Fruit fly (Drosophila melanogaster) whole organism, prepupa: ENCODE data around the gene Socs36E.
A peak's percentile ranks its signal among the peaks of the same experiment; 100 is the strongest.

ENCODE experiments used
- CG10631 ChIP-seq: fragments of 200-800 bp; sonication (Bioruptor generic); optimal IDR thresholded peaks from 2 replicates; lab custom pipeline; 2016; ENCODE audit warnings: missing biosample characterization, missing genetic modification characterization
- CG10669 ChIP-seq: fragments of 200-800 bp; sonication (Bioruptor generic); optimal IDR thresholded peaks from 3 replicates; lab custom pipeline; 2018; ENCODE audit warnings: missing biosample characterization, mild to moderate bottlenecking, missing genetic modification characterization, moderate library complexity
- CG11294 ChIP-seq: fragments of 200-800 bp; sonication (Bioruptor generic); IDR thresholded peaks from 2 replicates; pipeline ENCODE4 v1.3.6; 2022; ENCODE audit warnings: missing biosample characterization, missing genetic modification characterization
- CG11902 ChIP-seq: fragments of 200-800 bp; sonication (Bioruptor generic); optimal IDR thresholded peaks from 3 replicates; lab custom pipeline; 2016; ENCODE audit warnings: missing biosample characterization, missing genetic modification characterization
- CG15336 ChIP-seq: fragments of 200-800 bp; sonication (Bioruptor generic); IDR thresholded peaks from 2 replicates; pipeline ENCODE4 v1.3.6; 2022; ENCODE audit warnings: missing biosample characterization, missing genetic modification characterization
- CG31627 ChIP-seq: fragments of 200-800 bp; sonication (Bioruptor generic); optimal IDR thresholded peaks from 3 replicates; lab custom pipeline; 2016; ENCODE audit warnings: missing biosample characterization, missing genetic modification characterization
- CG32006 ChIP-seq: fragments of 200-800 bp; sonication (Bioruptor generic); optimal IDR thresholded peaks from 3 replicates; lab custom pipeline; 2017; ENCODE audit warnings: missing biosample characterization, mild to moderate bottlenecking, missing genetic modification characterization
- CG3919 ChIP-seq: fragments of 200-800 bp; sonication (Bioruptor generic); optimal IDR thresholded peaks from 3 replicates; lab custom pipeline; 2016; ENCODE audit warnings: missing biosample characterization, missing genetic modification characterization
- CG4318 ChIP-seq: fragments of 200-800 bp; sonication (Bioruptor generic); optimal IDR thresholded peaks from 3 replicates; lab custom pipeline; 2017; ENCODE audit warnings: missing biosample characterization, mild to moderate bottlenecking, missing genetic modification characterization
- CG6163 ChIP-seq: fragments of 200-800 bp; sonication (Bioruptor generic); IDR thresholded peaks from 3 replicates; pipeline ENCODE4 v1.3.6; 2022; ENCODE audit warnings: missing biosample characterization, missing genetic modification characterization
- CG6276 ChIP-seq: fragments of 200-800 bp; sonication (Bioruptor generic); optimal IDR thresholded peaks from 2 replicates; lab custom pipeline; 2017; ENCODE audit warnings: missing biosample characterization, mild to moderate bottlenecking, missing genetic modification characterization
- CG6792 ChIP-seq: fragments of 200-800 bp; sonication (Bioruptor generic); optimal IDR thresholded peaks from 3 replicates; lab custom pipeline; 2016; ENCODE audit warnings: missing biosample characterization, missing genetic modification characterization
- CG6808 ChIP-seq: fragments of 200-800 bp; sonication (Bioruptor generic); optimal IDR thresholded peaks from 3 replicates; lab custom pipeline; 2017; ENCODE audit warnings: missing biosample characterization, missing genetic modification characterization, mild to moderate bottlenecking, moderate library complexity, missing genetic modification reagents
- CG7368 ChIP-seq: fragments of 200-800 bp; sonication (Bioruptor generic); optimal IDR thresholded peaks from 3 replicates; lab custom pipeline; 2016; ENCODE audit warnings: missing biosample characterization, missing genetic modification characterization
- CG8119 ChIP-seq: fragments of 200-800 bp; sonication (Bioruptor generic); IDR thresholded peaks from 3 replicates; pipeline ENCODE4 v1.3.6; 2022; ENCODE audit warnings: missing biosample characterization, missing genetic modification characterization
- CG8319 ChIP-seq: fragments of 200-800 bp; sonication (Bioruptor generic); optimal IDR thresholded peaks from 3 replicates; lab custom pipeline; 2016; ENCODE audit warnings: missing biosample characterization, missing genetic modification characterization
- CG8632 ChIP-seq: fragments of 200-800 bp; sonication (Bioruptor generic); optimal IDR thresholded peaks from 3 replicates; lab custom pipeline; 2016; ENCODE audit warnings: missing biosample characterization, missing genetic modification characterization
- CG9139 ChIP-seq: fragments of 200-800 bp; sonication (Bioruptor generic); optimal IDR thresholded peaks from 3 replicates; lab custom pipeline; 2017; ENCODE audit warnings: missing biosample characterization, mild to moderate bottlenecking, missing genetic modification characterization
- Eip75B ChIP-seq: fragments of 200-800 bp; sonication (Bioruptor generic); optimal IDR thresholded peaks from 3 replicates; lab custom pipeline; 2016; ENCODE audit warnings: missing biosample characterization, missing genetic modification characterization
- Eip78C ChIP-seq: fragments of 200-800 bp; sonication (Bioruptor generic); peaks from one replicate; lab custom pipeline; 2016; ENCODE audit warnings: missing biosample characterization, missing genetic modification characterization
- Ets21C ChIP-seq: fragments of 200-800 bp; sonication (Bioruptor generic); optimal IDR thresholded peaks from 3 replicates; lab custom pipeline; 2016; ENCODE audit warnings: missing biosample characterization, missing genetic modification characterization
- Ets96B ChIP-seq: fragments of 200-800 bp; optimal IDR thresholded peaks from 2 replicates; lab custom pipeline; 2019; ENCODE audit warnings: missing biosample characterization, mild to moderate bottlenecking, missing genetic modification characterization, moderate library complexity
- Gug ChIP-seq: fragments of 200-800 bp; sonication (Bioruptor generic); IDR thresholded peaks from 2 replicates; pipeline ENCODE4 v1.3.6; 2022; ENCODE audit warnings: missing biosample characterization, missing genetic modification characterization
- Hr39 ChIP-seq: fragments of 200-800 bp; sonication (Bioruptor generic); optimal IDR thresholded peaks from 2 replicates; lab custom pipeline; 2016; ENCODE audit warnings: missing biosample characterization, missing genetic modification characterization
- Hr4 ChIP-seq: fragments of 200-800 bp; sonication (Bioruptor generic); optimal IDR thresholded peaks from 3 replicates; lab custom pipeline; 2016; ENCODE audit warnings: missing biosample characterization, missing genetic modification characterization
- Met ChIP-seq: fragments of 200-800 bp; sonication (Bioruptor generic); optimal IDR thresholded peaks from 3 replicates; lab custom pipeline; 2016; ENCODE audit warnings: missing biosample characterization, missing genetic modification characterization
- OdsH ChIP-seq: fragments of 200-800 bp; sonication (Bioruptor generic); optimal IDR thresholded peaks from 3 replicates; lab custom pipeline; 2016; ENCODE audit warnings: missing biosample characterization, missing genetic modification characterization
- Smox ChIP-seq: fragments of 200-800 bp; sonication (Bioruptor generic); optimal IDR thresholded peaks from 3 replicates; lab custom pipeline; 2016; ENCODE audit warnings: missing biosample characterization, missing genetic modification characterization
- Sox102F ChIP-seq: fragments of 200-800 bp; sonication (Bioruptor generic); optimal IDR thresholded peaks from 2 replicates; lab custom pipeline; 2016; ENCODE audit warnings: missing biosample characterization, mild to moderate bottlenecking, missing genetic modification characterization
- Sox14 ChIP-seq: fragments of 200-800 bp; sonication (Bioruptor generic); optimal IDR thresholded peaks from 3 replicates; lab custom pipeline; 2016; ENCODE audit warnings: missing biosample characterization, missing genetic modification characterization
- Sox15 ChIP-seq: fragments of 200-800 bp; sonication (Bioruptor generic); optimal IDR thresholded peaks from 3 replicates; lab custom pipeline; 2016; ENCODE audit warnings: missing biosample characterization, missing genetic modification characterization
- achi ChIP-seq: fragments of 200-800 bp; sonication (Bioruptor generic); optimal IDR thresholded peaks from 3 replicates; lab custom pipeline; 2016; ENCODE audit warnings: missing biosample characterization, missing genetic modification characterization
- acj6 ChIP-seq: fragments of 200-800 bp; sonication (Bioruptor generic); optimal IDR thresholded peaks from 3 replicates; lab custom pipeline; 2016; ENCODE audit warnings: missing biosample characterization, missing genetic modification characterization
- dac ChIP-seq: fragments of 200-800 bp; sonication (Bioruptor generic); optimal IDR thresholded peaks from 2 replicates; lab custom pipeline; 2017; ENCODE audit warnings: missing biosample characterization, mild to moderate bottlenecking, missing genetic modification characterization
- eg ChIP-seq: fragments of 200-800 bp; sonication (Bioruptor generic); IDR thresholded peaks from 3 replicates; pipeline ENCODE4 v1.3.6; 2022; ENCODE audit warnings: missing biosample characterization, missing genetic modification characterization
- fd85E ChIP-seq: fragments of 200-800 bp; sonication (Bioruptor generic); optimal IDR thresholded peaks from 3 replicates; lab custom pipeline; 2016; ENCODE audit warnings: missing biosample characterization, missing genetic modification characterization
- fkh ChIP-seq: fragments of 200-800 bp; sonication (Bioruptor generic); optimal IDR thresholded peaks from 3 replicates; lab custom pipeline; 2017; ENCODE audit warnings: missing biosample characterization, mild to moderate bottlenecking, missing genetic modification characterization, moderate library complexity
- lz ChIP-seq: fragments of 200-800 bp; sonication (Bioruptor generic); optimal IDR thresholded peaks from 3 replicates; lab custom pipeline; 2016; ENCODE audit warnings: missing biosample characterization, missing genetic modification characterization
- net ChIP-seq: fragments of 200-800 bp; sonication (Bioruptor generic); optimal IDR thresholded peaks from 3 replicates; lab custom pipeline; 2016; ENCODE audit warnings: missing biosample characterization, missing genetic modification characterization
- pdm3 ChIP-seq: fragments of 200-800 bp; sonication (Bioruptor generic); optimal IDR thresholded peaks from 3 replicates; lab custom pipeline; 2016; ENCODE audit warnings: missing biosample characterization, missing genetic modification characterization
- salr ChIP-seq, 2 experiments: fragments of 200-800 bp; sonication (Bioruptor generic); optimal IDR thresholded peaks; 3 replicates each; lab custom pipeline; 2016 to 2018; ENCODE audit warnings: missing biosample characterization in 2 of 2, missing genetic modification characterization in 2 of 2, mild to moderate bottlenecking in 1 of 2
- spab ChIP-seq: fragments of 200-800 bp; sonication (Bioruptor generic); optimal IDR thresholded peaks from 2 replicates; lab custom pipeline; 2017; ENCODE audit warnings: missing biosample characterization, mild to moderate bottlenecking, missing genetic modification characterization, missing genetic modification reagents
- ss ChIP-seq, 2 experiments: fragments of 200-800 bp; sonication (Bioruptor generic); optimal IDR thresholded peaks; 2 replicates in 1 of 2; 3 replicates in 1 of 2; lab custom pipeline; 2017 to 2018; ENCODE audit warnings: mild to moderate bottlenecking in 2 of 2, missing biosample characterization in 2 of 2, missing genetic modification characterization in 2 of 2, moderate library complexity in 1 of 2
- svp ChIP-seq: fragments of 200-800 bp; sonication (Bioruptor generic); peaks from one replicate; lab custom pipeline; 2016; ENCODE audit warnings: missing biosample characterization, missing genetic modification characterization
- topi ChIP-seq: fragments of 200-800 bp; sonication (Bioruptor generic); optimal IDR thresholded peaks from 3 replicates; lab custom pipeline; 2016; ENCODE audit warnings: missing biosample characterization, missing genetic modification characterization
- vri ChIP-seq: fragments of 200-800 bp; sonication (Bioruptor generic); optimal IDR thresholded peaks from 3 replicates; lab custom pipeline; 2016; ENCODE audit warnings: missing biosample characterization, mild to moderate bottlenecking, missing genetic modification characterization

Socs36E gene

dm6 chr2L:18146618-18147099 lies 5.6 kb downstream of the Socs36E start (continued):
- TF ChIP-seq Sox102F (GFP tag; lab: Kevin White, UChicago), result peak; percentile 45
- peak; percentile 57 for TF ChIP-seq CG8119 (GFP tag; lab: Robert Waterston, UW)
- TF ChIP-seq Ets96B (tag; lab: Kevin White, UChicago), result peak; percentile 59
- peak; percentile 70 for TF ChIP-seq CG15336 (GFP tag; lab: Robert Waterston, UW)
- TF ChIP-seq CG10631, result peak; percentile 63
- peak; percentile 86 for TF ChIP-seq svp
- TF ChIP-seq acj6 (GFP tag; lab: Kevin White, UChicago), result peak; percentile 73
- peak; percentile 76 for TF ChIP-seq pdm3
- TF ChIP-seq eg (GFP tag; lab: Robert Waterston, UW), result peak; percentile 44; the same call in 1 of the 3 replicates
- TF ChIP-seq CG32006 (GFP tag; lab: Kevin White, UChicago), result peak; percentile 81
- TF ChIP-seq salr (GFP tag; optimal IDR thresholded peaks at IDR 0.05; lab: Kevin White, UChicago), result peak in 1 of 2 experiments; percentile 48
- TF ChIP-seq Ets21C, result peak; percentile 33
- peak; percentile 48 for TF ChIP-seq CG6276 (GFP tag; lab: Kevin White, UChicago)
- TF ChIP-seq net (GFP tag; lab: Kevin White, UChicago), result peak; percentile 58
- TF ChIP-seq OdsH (GFP tag; lab: Kevin White, UChicago), result peak; percentile 71
- no peak for TF ChIP-seq vri (GFP tag; lab: Kevin White, UChicago)
- TF ChIP-seq fkh (GFP tag; lab: Kevin White, UChicago), result no peak
- peak; percentile 48 for TF ChIP-seq topi (GFP tag; lab: Kevin White, UChicago)
- peak; percentile 65 for TF ChIP-seq CG31627 (GFP tag; lab: Kevin White, UChicago)
- TF ChIP-seq Eip78C (GFP tag; lab: Kevin White, UChicago), result peak; percentile 89
- TF ChIP-seq Eip75B, result peak; percentile 67

- TF ChIP-seq fkh (GFP tag; lab: Kevin White, UChicago) (no peak), achi (GFP tag; lab: Kevin White, UChicago) (no peak), CG32006 (GFP tag; lab: Kevin White, UChicago) (no peak), CG9139 (no peak), CG6792 (no peak)
- TF ChIP-seq, all 60 proteins: peak for 0
These were observed 6.4 kb downstream of the Socs36E start for dm6 chr2L:18145826-18146225.

dm6 chr2L:18145253-18145652 lies 7.0 kb downstream of the Socs36E start:
- peak; percentile 96 for TF ChIP-seq Met
- TF ChIP-seq CG7368 (GFP tag; lab: Kevin White, UChicago), result peak; percentile 90
- TF ChIP-seq CG6163 (GFP tag; lab: Robert Waterston, UW), result peak; percentile 96
- peak; percentile 94 for TF ChIP-seq vri (GFP tag; lab: Kevin White, UChicago)
- TF ChIP-seq CG32006 (GFP tag; lab: Kevin White, UChicago), result peak; percentile 82
- TF ChIP-seq Hr4 (GFP tag; lab: Kevin White, UChicago), result peak; percentile 84
- peak; percentile 91 for TF ChIP-seq Eip75B
- peak; percentile 95 for TF ChIP-seq topi (GFP tag; lab: Kevin White, UChicago)
- TF ChIP-seq CG15336 (GFP tag; lab: Robert Waterston, UW), result peak; percentile 81
- peak; percentile 88 for TF ChIP-seq CG9139
- peak; percentile 86 to 93 for TF ChIP-seq ss (GFP tag; optimal IDR thresholded peaks at IDR 0.05; lab: Kevin White, UChicago)
- TF ChIP-seq fkh (GFP tag; lab: Kevin White, UChicago), result peak; percentile 76
- TF ChIP-seq dac (GFP tag; lab: Kevin White, UChicago), result peak; percentile 26
- peak; percentile 93 for TF ChIP-seq lz (GFP tag; lab: Kevin White, UChicago)
- peak; percentile 62 for TF ChIP-seq Gug (GFP tag; lab: Robert Waterston, UW)
- peak; percentile 91 for TF ChIP-seq CG8319 (GFP tag; lab: Kevin White, UChicago)
- TF ChIP-seq CG6808, result peak; percentile 87
- TF ChIP-seq CG6792, result peak; percentile 95
- peak; percentile 90 for TF ChIP-seq Sox15
- TF ChIP-seq CG11294 (GFP tag; lab: Robert Waterston, UW), result peak; percentile 76; the same call in 1 of the 2 replicates
- peak; percentile 94 for TF ChIP-seq CG31627 (GFP tag; lab: Kevin White, UChicago)
- peak; percentile 92 for TF ChIP-seq CG11902
- peak; percentile 53 for TF ChIP-seq CG6276 (GFP tag; lab: Kevin White, UChicago)
- peak; percentile 92 for TF ChIP-seq OdsH (GFP tag; lab: Kevin White, UChicago)
- peak; percentile 61 for TF ChIP-seq CG4318
- peak; percentile 94 for TF ChIP-seq Hr39 (GFP tag; lab: Kevin White, UChicago)
- peak; percentile 69 for TF ChIP-seq fd85E (GFP tag; lab: Kevin White, UChicago)
- TF ChIP-seq spab (GFP tag; lab: Kevin White, UChicago), result peak; percentile 87
- TF ChIP-seq Sox14 (GFP tag; lab: Kevin White, UChicago), result peak; percentile 93
- peak; percentile 95 for TF ChIP-seq CG3919 (GFP tag; lab: Kevin White, UChicago)
- TF ChIP-seq CG10669 (GFP tag; lab: Kevin White, UChicago), result peak; percentile 89
- peak; percentile 94 for TF ChIP-seq Sox102F (GFP tag; lab: Kevin White, UChicago)
- peak; percentile 92 for TF ChIP-seq CG8632 (GFP tag; lab: Kevin White, UChicago)
- peak; percentile 91 for TF ChIP-seq achi (GFP tag; lab: Kevin White, UChicago)
- peak; percentile 95 for TF ChIP-seq acj6 (GFP tag; lab: Kevin White, UChicago)
- TF ChIP-seq Smox, result peak; percentile 91
